Worm (Caenorhabditis elegans): Measurements from ENCODE around the gene Y66D12A.13.

DNA sequence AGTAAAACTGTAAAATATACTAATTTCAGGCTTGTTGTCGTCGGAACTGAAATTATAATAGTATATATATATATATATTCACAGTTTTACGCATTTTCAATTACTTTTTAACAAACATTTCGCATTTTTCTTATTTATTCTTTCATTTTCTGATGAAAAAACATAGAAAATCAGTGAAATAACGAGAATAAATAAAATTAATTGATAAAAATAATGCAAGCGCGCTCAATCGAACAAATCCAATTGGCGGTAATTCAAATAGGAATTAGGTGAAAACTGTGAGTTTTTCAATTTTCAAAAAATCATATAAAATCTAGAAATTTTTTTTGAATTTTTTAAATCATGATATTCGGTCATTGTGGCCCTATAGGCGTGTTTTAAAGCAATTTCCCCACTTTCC lies 38.0 kb upstream of the Y66D12A.13 start:
- TF ChIP-seq nhr-179 (tag; optimal IDR thresholded peaks at IDR 0.05) (no peak), mxl-1 (tag; optimal IDR thresholded peaks at IDR 0.05) (no peak), gei-17 (GFP tag; optimal IDR thresholded peaks at IDR 0.05) (no peak), rec-8 (tag; optimal IDR thresholded peaks at IDR 0.05) (no peak), nfya-1 (tag; optimal IDR thresholded peaks at IDR 0.05; ENCODE audit: borderline replicate concordance, insufficient read depth) (no peak), lag-1 (GFP tag; IDR thresholded peaks at IDR 0.05) (no peak), ztf-25 (GFP tag; IDR thresholded peaks at IDR 0.05) (no peak), cebp-2 (GFP tag; IDR thresholded peaks at IDR 0.05) (no peak), unc-62 (GFP tag; optimal IDR thresholded peaks at IDR 0.05) (no peak), pha-4 (tag; optimal IDR thresholded peaks at IDR 0.05) (no peak), let-526 (GFP tag; IDR thresholded peaks at IDR 0.05) (no peak), ztf-28 (GFP tag; IDR thresholded peaks at IDR 0.05) (no peak), lin-35 (GFP tag; optimal IDR thresholded peaks at IDR 0.05) (no peak), tbx-9 (tag; optimal IDR thresholded peaks at IDR 0.05; ENCODE audit: borderline replicate concordance) (no peak)

Measured in whole organism, young adult.